Fruit fly (Drosophila melanogaster) whole organism, prepupa: ENCODE measurements around the gene srl.

ENCODE experiments used
- CG11294 ChIP-seq: fragments of 200-800 bp; sonication (Bioruptor generic); IDR thresholded peaks from 2 replicates; pipeline ENCODE4 v1.3.6; 2022; ENCODE audit warnings: missing biosample characterization, missing genetic modification characterization
- CG11762 ChIP-seq: fragments of 200-800 bp; sonication (Bioruptor generic); optimal IDR thresholded peaks from 3 replicates; lab custom pipeline; 2016; ENCODE audit warnings: missing biosample characterization, missing genetic modification characterization; ENCODE audit not compliant: insufficient read depth
- CG11902 ChIP-seq: fragments of 200-800 bp; sonication (Bioruptor generic); optimal IDR thresholded peaks from 3 replicates; lab custom pipeline; 2016; ENCODE audit warnings: missing biosample characterization, missing genetic modification characterization
- CG15336 ChIP-seq: fragments of 200-800 bp; sonication (Bioruptor generic); IDR thresholded peaks from 2 replicates; pipeline ENCODE4 v1.3.6; 2022; ENCODE audit warnings: missing biosample characterization, missing genetic modification characterization
- CG1621 ChIP-seq: fragments of 200-800 bp; sonication (Bioruptor generic); optimal IDR thresholded peaks from 3 replicates; lab custom pipeline; 2018; ENCODE audit warnings: missing biosample characterization, mild to moderate bottlenecking, missing genetic modification characterization
- CG16779 ChIP-seq: fragments of 200-800 bp; sonication (Bioruptor generic); optimal IDR thresholded peaks from 3 replicates; lab custom pipeline; 2017; ENCODE audit warnings: missing biosample characterization, mild to moderate bottlenecking, missing genetic modification characterization
- CG3032 ChIP-seq: fragments of 200-800 bp; optimal IDR thresholded peaks from 2 replicates; lab custom pipeline; 2019; ENCODE audit warnings: missing biosample characterization, mild to moderate bottlenecking, missing genetic modification characterization, moderate library complexity
- CG31627 ChIP-seq: fragments of 200-800 bp; sonication (Bioruptor generic); optimal IDR thresholded peaks from 3 replicates; lab custom pipeline; 2016; ENCODE audit warnings: missing biosample characterization, missing genetic modification characterization
- CG34406 ChIP-seq: fragments of 200-800 bp; sonication (Bioruptor generic); optimal IDR thresholded peaks from 3 replicates; lab custom pipeline; 2016; ENCODE audit warnings: missing biosample characterization, missing genetic modification characterization
- CG3919 ChIP-seq: fragments of 200-800 bp; sonication (Bioruptor generic); optimal IDR thresholded peaks from 3 replicates; lab custom pipeline; 2016; ENCODE audit warnings: missing biosample characterization, missing genetic modification characterization
- CG4318 ChIP-seq: fragments of 200-800 bp; sonication (Bioruptor generic); optimal IDR thresholded peaks from 3 replicates; lab custom pipeline; 2017; ENCODE audit warnings: missing biosample characterization, mild to moderate bottlenecking, missing genetic modification characterization
- CG6163 ChIP-seq: fragments of 200-800 bp; sonication (Bioruptor generic); IDR thresholded peaks from 3 replicates; pipeline ENCODE4 v1.3.6; 2022; ENCODE audit warnings: missing biosample characterization, missing genetic modification characterization
- CG6792 ChIP-seq: fragments of 200-800 bp; sonication (Bioruptor generic); optimal IDR thresholded peaks from 3 replicates; lab custom pipeline; 2016; ENCODE audit warnings: missing biosample characterization, missing genetic modification characterization
- CG6808 ChIP-seq: fragments of 200-800 bp; sonication (Bioruptor generic); optimal IDR thresholded peaks from 3 replicates; lab custom pipeline; 2017; ENCODE audit warnings: missing biosample characterization, missing genetic modification characterization, mild to moderate bottlenecking, moderate library complexity, missing genetic modification reagents
- CG6854 ChIP-seq: fragments of 200-800 bp; sonication (Bioruptor generic); optimal IDR thresholded peaks from 2 replicates; lab custom pipeline; 2017; ENCODE audit warnings: missing biosample characterization, mild to moderate bottlenecking, missing genetic modification characterization
- CG7368 ChIP-seq: fragments of 200-800 bp; sonication (Bioruptor generic); optimal IDR thresholded peaks from 3 replicates; lab custom pipeline; 2016; ENCODE audit warnings: missing biosample characterization, missing genetic modification characterization
- CG8319 ChIP-seq: fragments of 200-800 bp; sonication (Bioruptor generic); optimal IDR thresholded peaks from 3 replicates; lab custom pipeline; 2016; ENCODE audit warnings: missing biosample characterization, missing genetic modification characterization
- CG8632 ChIP-seq: fragments of 200-800 bp; sonication (Bioruptor generic); optimal IDR thresholded peaks from 3 replicates; lab custom pipeline; 2016; ENCODE audit warnings: missing biosample characterization, missing genetic modification characterization
- Eip93F ChIP-seq: fragments of 200-800 bp; sonication (Bioruptor generic); optimal IDR thresholded peaks from 2 replicates; lab custom pipeline; 2016; ENCODE audit warnings: missing biosample characterization, mild to moderate bottlenecking, missing genetic modification characterization
- Ets21C ChIP-seq: fragments of 200-800 bp; sonication (Bioruptor generic); optimal IDR thresholded peaks from 3 replicates; lab custom pipeline; 2016; ENCODE audit warnings: missing biosample characterization, missing genetic modification characterization
- Ets96B ChIP-seq: fragments of 200-800 bp; optimal IDR thresholded peaks from 2 replicates; lab custom pipeline; 2019; ENCODE audit warnings: missing biosample characterization, mild to moderate bottlenecking, missing genetic modification characterization, moderate library complexity
- Gug ChIP-seq: fragments of 200-800 bp; sonication (Bioruptor generic); IDR thresholded peaks from 2 replicates; pipeline ENCODE4 v1.3.6; 2022; ENCODE audit warnings: missing biosample characterization, missing genetic modification characterization
- Hr39 ChIP-seq: fragments of 200-800 bp; sonication (Bioruptor generic); optimal IDR thresholded peaks from 2 replicates; lab custom pipeline; 2016; ENCODE audit warnings: missing biosample characterization, missing genetic modification characterization
- Met ChIP-seq: fragments of 200-800 bp; sonication (Bioruptor generic); optimal IDR thresholded peaks from 3 replicates; lab custom pipeline; 2016; ENCODE audit warnings: missing biosample characterization, missing genetic modification characterization
- Sox102F ChIP-seq: fragments of 200-800 bp; sonication (Bioruptor generic); optimal IDR thresholded peaks from 2 replicates; lab custom pipeline; 2016; ENCODE audit warnings: missing biosample characterization, mild to moderate bottlenecking, missing genetic modification characterization
- Sox14 ChIP-seq: fragments of 200-800 bp; sonication (Bioruptor generic); optimal IDR thresholded peaks from 3 replicates; lab custom pipeline; 2016; ENCODE audit warnings: missing biosample characterization, missing genetic modification characterization
- Sox15 ChIP-seq: fragments of 200-800 bp; sonication (Bioruptor generic); optimal IDR thresholded peaks from 3 replicates; lab custom pipeline; 2016; ENCODE audit warnings: missing biosample characterization, missing genetic modification characterization
- acj6 ChIP-seq: fragments of 200-800 bp; sonication (Bioruptor generic); optimal IDR thresholded peaks from 3 replicates; lab custom pipeline; 2016; ENCODE audit warnings: missing biosample characterization, missing genetic modification characterization
- cyc ChIP-seq: fragments of 200-800 bp; sonication (Bioruptor generic); optimal IDR thresholded peaks from 3 replicates; lab custom pipeline; 2016; ENCODE audit warnings: missing biosample characterization, missing genetic modification characterization
- dac ChIP-seq: fragments of 200-800 bp; sonication (Bioruptor generic); optimal IDR thresholded peaks from 2 replicates; lab custom pipeline; 2017; ENCODE audit warnings: missing biosample characterization, mild to moderate bottlenecking, missing genetic modification characterization
- eg ChIP-seq: fragments of 200-800 bp; sonication (Bioruptor generic); IDR thresholded peaks from 3 replicates; pipeline ENCODE4 v1.3.6; 2022; ENCODE audit warnings: missing biosample characterization, missing genetic modification characterization
- esn ChIP-seq: fragments of 200-800 bp; sonication (Bioruptor generic); optimal IDR thresholded peaks from 2 replicates; lab custom pipeline; 2016; ENCODE audit warnings: missing biosample characterization, mild to moderate bottlenecking, missing genetic modification characterization, moderate library complexity
- fd59A ChIP-seq: fragments of 200-800 bp; sonication (Bioruptor generic); optimal IDR thresholded peaks from 2 replicates; lab custom pipeline; 2017; ENCODE audit warnings: missing biosample characterization, mild to moderate bottlenecking, missing genetic modification characterization, missing genetic modification reagents
- fd85E ChIP-seq: fragments of 200-800 bp; sonication (Bioruptor generic); optimal IDR thresholded peaks from 3 replicates; lab custom pipeline; 2016; ENCODE audit warnings: missing biosample characterization, missing genetic modification characterization
- fkh ChIP-seq: fragments of 200-800 bp; sonication (Bioruptor generic); optimal IDR thresholded peaks from 3 replicates; lab custom pipeline; 2017; ENCODE audit warnings: missing biosample characterization, mild to moderate bottlenecking, missing genetic modification characterization, moderate library complexity
- lz ChIP-seq: fragments of 200-800 bp; sonication (Bioruptor generic); optimal IDR thresholded peaks from 3 replicates; lab custom pipeline; 2016; ENCODE audit warnings: missing biosample characterization, missing genetic modification characterization
- net ChIP-seq: fragments of 200-800 bp; sonication (Bioruptor generic); optimal IDR thresholded peaks from 3 replicates; lab custom pipeline; 2016; ENCODE audit warnings: missing biosample characterization, missing genetic modification characterization
- pdm3 ChIP-seq: fragments of 200-800 bp; sonication (Bioruptor generic); optimal IDR thresholded peaks from 3 replicates; lab custom pipeline; 2016; ENCODE audit warnings: missing biosample characterization, missing genetic modification characterization
- salr ChIP-seq, 2 experiments: fragments of 200-800 bp; sonication (Bioruptor generic); optimal IDR thresholded peaks; 3 replicates each; lab custom pipeline; 2016 to 2018; ENCODE audit warnings: missing biosample characterization in 2 of 2, missing genetic modification characterization in 2 of 2, mild to moderate bottlenecking in 1 of 2
- spab ChIP-seq: fragments of 200-800 bp; sonication (Bioruptor generic); optimal IDR thresholded peaks from 2 replicates; lab custom pipeline; 2017; ENCODE audit warnings: missing biosample characterization, mild to moderate bottlenecking, missing genetic modification characterization, missing genetic modification reagents
- ss ChIP-seq, 2 experiments: fragments of 200-800 bp; sonication (Bioruptor generic); optimal IDR thresholded peaks; 2 replicates in 1 of 2; 3 replicates in 1 of 2; lab custom pipeline; 2017 to 2018; ENCODE audit warnings: mild to moderate bottlenecking in 2 of 2, missing biosample characterization in 2 of 2, missing genetic modification characterization in 2 of 2, moderate library complexity in 1 of 2
- svp ChIP-seq: fragments of 200-800 bp; sonication (Bioruptor generic); peaks from one replicate; lab custom pipeline; 2016; ENCODE audit warnings: missing biosample characterization, missing genetic modification characterization

srl gene

dm6 chr3R:4402884-4403705 is 26.0 kb downstream of the srl start, which contains the start of gene lost (continued):
- TF ChIP-seq Sox102F (GFP tag; lab: Kevin White, UChicago) (no peak), CG15336 (no peak), spab (GFP tag; lab: Kevin White, UChicago) (no peak), CG34406 (GFP tag; lab: Kevin White, UChicago) (no peak), esn (GFP tag; lab: Kevin White, UChicago) (peak; percentile 17), Eip93F (peak; percentile 15), CG6854 (GFP tag; lab: Kevin White, UChicago) (no peak), CG11762 (no peak), CG4318 (no peak), ss (GFP tag; optimal IDR thresholded peaks at IDR 0.05; lab: Kevin White, UChicago) (no peak), CG6808 (GFP tag; lab: Kevin White, UChicago) (no peak), dac (GFP tag; lab: Kevin White, UChicago) (no peak), CG7368 (GFP tag; lab: Kevin White, UChicago) (no peak), svp (GFP tag; lab: Kevin White, UChicago) (peak; percentile 92), eg (peak; percentile 51; the same call in 1 of the 3 replicates), CG16779 (tag; lab: Kevin White, UChicago) (peak; percentile 7), CG6792 (GFP tag; lab: Kevin White, UChicago) (no peak), CG8319 (no peak), CG11294 (GFP tag; lab: Robert Waterston, UW) (no peak), acj6 (no peak), CG31627 (GFP tag; lab: Kevin White, UChicago) (no peak)

dm6 chr3R:4401977-4402589 is 27.1 kb downstream of the srl start, which contains the start of gene CG9853:
TSS of gene CG9853 (minus strand) at chr3R:4402027.
- no peak for TF ChIP-seq CG8632 (GFP tag; lab: Kevin White, UChicago)

- TF ChIP-seq Ets21C (GFP tag; lab: Kevin White, UChicago) (no peak), CG11902 (GFP tag; lab: Kevin White, UChicago) (no peak), CG1621 (no peak), fkh (GFP tag; lab: Kevin White, UChicago) (no peak), CG6163 (GFP tag; lab: Robert Waterston, UW) (no peak), lz (no peak), pdm3 (GFP tag; lab: Kevin White, UChicago) (no peak), Hr39 (GFP tag; lab: Kevin White, UChicago) (no peak), Sox14 (GFP tag; lab: Kevin White, UChicago) (no peak), Gug (GFP tag; lab: Robert Waterston, UW) (no peak), CG7368 (GFP tag; lab: Kevin White, UChicago) (no peak), net (GFP tag; lab: Kevin White, UChicago) (no peak)
These were observed 28.7 kb downstream of the srl start, which contains the start of gene CG14647 for dm6 chr3R:4400497-4400833. TSS of gene CG14647 (plus strand) at chr3R:4400510.

- TF ChIP-seq fd85E (GFP tag; lab: Kevin White, UChicago): no peak
- TF ChIP-seq Sox15 (GFP tag; lab: Kevin White, UChicago): peak; percentile 19
- TF ChIP-seq Eip93F: no peak
- peak; percentile 7 for TF ChIP-seq Ets96B (tag; lab: Kevin White, UChicago)
- TF ChIP-seq ss (GFP tag; optimal IDR thresholded peaks at IDR 0.05; lab: Kevin White, UChicago): peak in 1 of 2 experiments; percentile 51
- no peak for TF ChIP-seq CG34406 (GFP tag; lab: Kevin White, UChicago)
- TF ChIP-seq CG8319: no peak
- peak in 1 of 2 experiments; percentile 52 for TF ChIP-seq salr (GFP tag; optimal IDR thresholded peaks at IDR 0.05; lab: Kevin White, UChicago)
- TF ChIP-seq CG3919 (GFP tag; lab: Kevin White, UChicago): no peak
- peak; percentile 28 for TF ChIP-seq Met (GFP tag; lab: Kevin White, UChicago)
- TF ChIP-seq CG11902 (GFP tag; lab: Kevin White, UChicago): no peak
- no peak for TF ChIP-seq fd59A
- no peak for TF ChIP-seq dac (GFP tag; lab: Kevin White, UChicago)
- peak; percentile 40 for TF ChIP-seq pdm3 (GFP tag; lab: Kevin White, UChicago)
- peak; percentile 40 for TF ChIP-seq CG3032 (tag; lab: Kevin White, UChicago)
- TF ChIP-seq net (GFP tag; lab: Kevin White, UChicago): no peak
- TF ChIP-seq Sox14 (GFP tag; lab: Kevin White, UChicago): no peak
- no peak for TF ChIP-seq svp (GFP tag; lab: Kevin White, UChicago)
- TF ChIP-seq CG8632 (GFP tag; lab: Kevin White, UChicago): peak; percentile 7
- TF ChIP-seq cyc (GFP tag; lab: Kevin White, UChicago): peak; percentile 30
These were observed 29.2 kb downstream of the srl start for dm6 chr3R:4399810-4400496.
